Fruit fly (Drosophila melanogaster) whole organism, wandering third instar larva: ENCODE results near the gene CG15814.

Experiments
- Abd-B ChIP-seq: fragments of >200 bp; optimal IDR thresholded peaks from 2 replicates; lab custom pipeline; 2017; ENCODE audit warnings: missing biosample characterization, missing genetic modification characterization
- CG32264 ChIP-seq: fragments of 200-800 bp; sonication (Bioruptor generic); optimal IDR thresholded peaks from 2 replicates; lab custom pipeline; 2016; ENCODE audit warnings: missing biosample characterization, missing genetic modification characterization
- CG9705 ChIP-seq: fragments of 200-800 bp; sonication (Bioruptor generic); optimal IDR thresholded peaks from 2 replicates; lab custom pipeline; 2018; ENCODE audit warnings: missing biosample characterization, mild to moderate bottlenecking, missing genetic modification characterization
- CrebA ChIP-seq: fragments of 200-800 bp; sonication (Bioruptor generic); optimal IDR thresholded peaks from 2 replicates; lab custom pipeline; 2016; ENCODE audit warnings: missing biosample characterization, mild to moderate bottlenecking, missing genetic modification characterization, borderline replicate concordance
- Dfd ChIP-seq: fragments of >200 bp; optimal IDR thresholded peaks from 2 replicates; lab custom pipeline; 2017; ENCODE audit warnings: missing biosample characterization, missing genetic modification characterization
- Dif ChIP-seq: fragments of 200-275, 200-300 bp; sonication (Bioruptor generic); optimal IDR thresholded peaks from 2 replicates; lab custom pipeline; 2018; ENCODE audit warnings: missing biosample characterization, missing genetic modification characterization; ENCODE audit not compliant: partially characterized antibody
- GATAd ChIP-seq: sonication (Bioruptor generic); optimal IDR thresholded peaks from 2 replicates; lab custom pipeline; 2016; ENCODE audit warnings: missing biosample characterization, missing genetic modification characterization
- HLH106 ChIP-seq: fragments of 200-800 bp; optimal IDR thresholded peaks from 3 replicates; lab custom pipeline; 2019; ENCODE audit warnings: missing biosample characterization, mild to moderate bottlenecking, missing genetic modification characterization, moderate library complexity
- Hnf4 ChIP-seq: fragments of 200-800 bp; sonication (Bioruptor generic); optimal IDR thresholded peaks from 2 replicates; lab custom pipeline; 2016; ENCODE audit warnings: missing biosample characterization, mild to moderate bottlenecking, missing genetic modification characterization
- Hr78 ChIP-seq: fragments of >200 bp; optimal IDR thresholded peaks from 2 replicates; lab custom pipeline; 2017; ENCODE audit warnings: missing biosample characterization, missing genetic modification characterization
- Hr83 ChIP-seq: fragments of 200-300 bp; sonication (Bioruptor generic); optimal IDR thresholded peaks from 2 replicates; lab custom pipeline; 2016; ENCODE audit warnings: missing biosample characterization, mild to moderate bottlenecking, missing genetic modification characterization, moderate library complexity; ENCODE audit not compliant: poor library complexity, severe bottlenecking
- Jra ChIP-seq: sonication (Bioruptor generic); optimal IDR thresholded peaks from 2 replicates; lab custom pipeline; 2016; ENCODE audit warnings: missing biosample characterization, missing genetic modification characterization
- Mio ChIP-seq: sonication (Bioruptor generic); optimal IDR thresholded peaks from 2 replicates; lab custom pipeline; 2016; ENCODE audit warnings: missing biosample characterization, missing genetic modification characterization
- N ChIP-seq: fragments of >200 bp; optimal IDR thresholded peaks from 2 replicates; lab custom pipeline; 2018; ENCODE audit warnings: missing biosample characterization, missing external identifiers, missing genetic modification characterization
- OdsH ChIP-seq: fragments of 200-800 bp; sonication (Bioruptor generic); optimal IDR thresholded peaks from 2 replicates; lab custom pipeline; 2016; ENCODE audit warnings: missing biosample characterization, mild to moderate bottlenecking, missing genetic modification characterization
- Rel ChIP-seq, 2 experiments: fragments of 200-800 bp; sonication (Bioruptor generic) in 1 of 2; optimal IDR thresholded peaks; 2 replicates in 1 of 2; 3 replicates in 1 of 2; lab custom pipeline; 2016 to 2019; ENCODE audit warnings: mild to moderate bottlenecking in 2 of 2, missing biosample characterization in 2 of 2, missing genetic modification characterization in 2 of 2, moderate library complexity in 1 of 2
- Sp1 ChIP-seq: fragments of 200-800 bp; sonication (Bioruptor generic); optimal IDR thresholded peaks from 3 replicates; lab custom pipeline; 2019; ENCODE audit warnings: missing biosample characterization, mild to moderate bottlenecking, missing genetic modification characterization, moderate library complexity
- Vsx2 ChIP-seq: fragments of 200-300, 225-300 bp; sonication (Bioruptor generic); optimal IDR thresholded peaks from 2 replicates; lab custom pipeline; 2018; ENCODE audit warnings: missing biosample characterization, missing genetic modification characterization; ENCODE audit not compliant: partially characterized antibody
- br ChIP-seq: fragments of 200-800 bp; sonication (Bioruptor generic); optimal IDR thresholded peaks from 2 replicates; lab custom pipeline; 2016; ENCODE audit warnings: missing biosample characterization, missing genetic modification characterization
- brk ChIP-seq: fragments of 200-800 bp; sonication (Bioruptor generic); optimal IDR thresholded peaks from 2 replicates; lab custom pipeline; 2016; ENCODE audit warnings: missing biosample characterization, mild to moderate bottlenecking, missing genetic modification characterization
- dl ChIP-seq, 2 experiments: fragments of 175-275, 200-275 bp in 1 of 2; fragments of 200-275 bp in 1 of 2; sonication (Bioruptor generic); optimal IDR thresholded peaks; lab custom pipeline; 2018; ENCODE audit warnings: mild to moderate bottlenecking in 2 of 2, missing biosample characterization in 2 of 2, missing genetic modification characterization in 2 of 2, moderate library complexity in 2 of 2; ENCODE audit not compliant: partially characterized antibody in 2 of 2, insufficient read depth in 1 of 2
- dmrt93B ChIP-seq: fragments of 200-800 bp; sonication (Bioruptor generic); optimal IDR thresholded peaks from 2 replicates; lab custom pipeline; 2018; ENCODE audit warnings: missing biosample characterization, mild to moderate bottlenecking, missing genetic modification characterization
- dsf ChIP-seq: sonication (Bioruptor generic); optimal IDR thresholded peaks from 2 replicates; lab custom pipeline; 2016; ENCODE audit warnings: missing biosample characterization, missing genetic modification characterization, borderline replicate concordance
- ey ChIP-seq: fragments of 200-800 bp; sonication (Bioruptor generic); optimal IDR thresholded peaks from 2 replicates; lab custom pipeline; 2016; ENCODE audit warnings: missing biosample characterization, missing genetic modification characterization
- foxo ChIP-seq, 2 experiments: fragments of 200-800 bp; sonication (Bioruptor generic); optimal IDR thresholded peaks; 2 replicates in 1 of 2; 3 replicates in 1 of 2; lab custom pipeline; 2016 to 2017; ENCODE audit warnings: missing biosample characterization in 2 of 2, missing genetic modification characterization in 2 of 2
- fru ChIP-seq: fragments of 200-800 bp; sonication (Bioruptor generic); optimal IDR thresholded peaks from 3 replicates; lab custom pipeline; 2016; ENCODE audit warnings: missing biosample characterization, mild to moderate bottlenecking, missing genetic modification characterization
- h ChIP-seq: fragments of 200-800 bp; sonication (Bioruptor generic); optimal IDR thresholded peaks from 3 replicates; lab custom pipeline; 2016; ENCODE audit warnings: missing biosample characterization, mild to moderate bottlenecking, missing genetic modification characterization
- jim ChIP-seq: fragments of 175-275, 200-325 bp; sonication (Bioruptor generic); optimal IDR thresholded peaks from 2 replicates; lab custom pipeline; 2016; ENCODE audit warnings: missing biosample characterization, mild to moderate bottlenecking, missing genetic modification characterization
- lola ChIP-seq: fragments of >200 bp; optimal IDR thresholded peaks from 2 replicates; lab custom pipeline; 2017; ENCODE audit warnings: missing biosample characterization, missing genetic modification characterization
- pan ChIP-seq: fragments of >200 bp; optimal IDR thresholded peaks from 2 replicates; lab custom pipeline; 2017
- psq ChIP-seq: fragments of 200-800 bp; sonication (Bioruptor generic); optimal IDR thresholded peaks from 3 replicates; lab custom pipeline; 2017; ENCODE audit warnings: missing biosample characterization, mild to moderate bottlenecking, missing genetic modification characterization, moderate library complexity
- rgr ChIP-seq: fragments of 200-800 bp; sonication (Bioruptor generic); optimal IDR thresholded peaks from 3 replicates; lab custom pipeline; 2016; ENCODE audit warnings: missing biosample characterization, mild to moderate bottlenecking, missing genetic modification characterization
- sage ChIP-seq: fragments of 200-800 bp; sonication (Bioruptor generic); optimal IDR thresholded peaks from 2 replicates; lab custom pipeline; 2016; ENCODE audit warnings: missing biosample characterization, mild to moderate bottlenecking, missing genetic modification characterization
- sv ChIP-seq: fragments of 200-800 bp; sonication (Bioruptor generic); optimal IDR thresholded peaks from 3 replicates; lab custom pipeline; 2016; ENCODE audit warnings: missing biosample characterization, missing genetic modification characterization
- tai ChIP-seq: sonication (Bioruptor generic); optimal IDR thresholded peaks from 2 replicates; lab custom pipeline; 2016; ENCODE audit warnings: missing biosample characterization, missing genetic modification characterization
- usp ChIP-seq: fragments of >200 bp; optimal IDR thresholded peaks from 2 replicates; lab custom pipeline; 2017; ENCODE audit warnings: missing biosample characterization, missing genetic modification characterization
- woc ChIP-seq: sonication (Bioruptor generic); optimal IDR thresholded peaks from 2 replicates; lab custom pipeline; 2016; ENCODE audit warnings: missing biosample characterization, mild to moderate bottlenecking, missing genetic modification characterization

Gene CG15814

dm6 chrX:17829083-17829997 is 20.8 kb downstream of the CG15814 start:
- TF ChIP-seq h (GFP tag; lab: Kevin White, UChicago) = peak; percentile 18
- no peak for TF ChIP-seq Jra
- TF ChIP-seq Rel (GFP tag; optimal IDR thresholded peaks at IDR 0.05; lab: Kevin White, UChicago) = no peak
- TF ChIP-seq Rel (tag; optimal IDR thresholded peaks at IDR 0.05; lab: Kevin White, UChicago) = no peak
- peak; percentile 1 for TF ChIP-seq ey (GFP tag; lab: Kevin White, UChicago)
- peak; percentile 9 for TF ChIP-seq dmrt93B (GFP tag; lab: Kevin White, UChicago)
- TF ChIP-seq tai (GFP tag; lab: Kevin White, UChicago) = no peak
- TF ChIP-seq Sp1 (GFP tag; lab: Kevin White, UChicago) = peak; percentile 42
- peak; percentile 47 for TF ChIP-seq HLH106 (tag; lab: Kevin White, UChicago)
- TF ChIP-seq Abd-B (GFP tag; lab: Kevin White, UChicago) = no peak
- peak; percentile 17 for TF ChIP-seq rgr
- TF ChIP-seq CrebA (GFP tag; lab: Kevin White, UChicago) = no peak
- TF ChIP-seq foxo (GFP tag; optimal IDR thresholded peaks at IDR 0.05; lab: Kevin White, UChicago) = peak in 1 of 2 experiments; percentile 21
- TF ChIP-seq jim (GFP tag; lab: Kevin White, UChicago) = no peak
- peak; percentile 40 for TF ChIP-seq fru (GFP tag; lab: Kevin White, UChicago)
- TF ChIP-seq OdsH (GFP tag; lab: Kevin White, UChicago) = peak; percentile 63

dm6 chrX:17828298-17829033 is 21.7 kb downstream of the CG15814 start:
- TF ChIP-seq dmrt93B (GFP tag; lab: Kevin White, UChicago) = no peak
- TF ChIP-seq sage = no peak
- TF ChIP-seq CrebA (GFP tag; lab: Kevin White, UChicago) = no peak

- TF ChIP-seq tai (GFP tag; lab: Kevin White, UChicago) (no peak), dsf (no peak), CrebA (GFP tag; lab: Kevin White, UChicago) (no peak), CG9705 (GFP tag; lab: Kevin White, UChicago) (peak; percentile 28), pan (lab: Kevin White, UChicago) (no peak), Hr78 (peak; percentile 82), jim (GFP tag; lab: Kevin White, UChicago) (no peak), h (GFP tag; lab: Kevin White, UChicago) (peak; percentile 48), Dif (GFP tag; lab: Kevin White, UChicago) (no peak), OdsH (GFP tag; lab: Kevin White, UChicago) (peak; percentile 46), ey (GFP tag; lab: Kevin White, UChicago) (peak; percentile 23), Hnf4 (GFP tag; lab: Kevin White, UChicago) (peak; percentile 1), br (GFP tag; lab: Kevin White, UChicago) (peak; percentile 48), sage (no peak), Hr83 (GFP tag; lab: Kevin White, UChicago) (peak; percentile 54), HLH106 (tag; lab: Kevin White, UChicago) (peak; percentile 26), fru (GFP tag; lab: Kevin White, UChicago) (peak; percentile 40), GATAd (GFP tag; lab: Kevin White, UChicago) (no peak), CG32264 (GFP tag; lab: Kevin White, UChicago) (no peak), N (GFP tag; lab: Kevin White, UChicago) (peak; percentile 99), Mio (GFP tag; lab: Kevin White, UChicago) (no peak), Rel (GFP tag; optimal IDR thresholded peaks at IDR 0.05; lab: Kevin White, UChicago) (no peak), Rel (tag; optimal IDR thresholded peaks at IDR 0.05; lab: Kevin White, UChicago) (peak; percentile 1), psq (GFP tag; lab: Kevin White, UChicago) (peak; percentile 42), Dfd (GFP tag; lab: Kevin White, UChicago) (peak; percentile 66), woc (GFP tag; lab: Kevin White, UChicago) (peak; percentile 4), dmrt93B (GFP tag; lab: Kevin White, UChicago) (no peak), foxo (GFP tag; optimal IDR thresholded peaks at IDR 0.05; lab: Kevin White, UChicago) (peak in 1 of 2 experiments; percentile 25), rgr (peak; percentile 40), lola (GFP tag; lab: Kevin White, UChicago) (no peak), usp (GFP tag; lab: Kevin White, UChicago) (no peak), sv (GFP tag; lab: Kevin White, UChicago) (peak; percentile 10), Jra (no peak), dl (GFP tag; optimal IDR thresholded peaks at IDR 0.05; lab: Kevin White, UChicago; ENCODE audit: insufficient read depth in 1 of 2, partially characterized antibody in 2 of 2) (no peak), Vsx2 (GFP tag; lab: Kevin White, UChicago) (no peak), brk (GFP tag; lab: Kevin White, UChicago) (peak; percentile 45)
Observed at dm6 chrX:17826807-17827703, 23.1 kb downstream of the CG15814 start, which contains the start of gene Socs16D. Socs16D (minus strand) TSS chrX:17827564.
